Fruit fly (Drosophila melanogaster) Kc167 (cell line): Measurements from ENCODE around the gene CG6908.

Source experiments
- Myc ChIP-seq: fragments of >200 bp; optimal IDR thresholded peaks from 2 replicates; lab custom pipeline; 2017; ENCODE audit warnings: missing external identifiers
- Sin3A ChIP-seq: fragments of >200 bp; optimal IDR thresholded peaks from 2 replicates; lab custom pipeline; 2018; ENCODE audit warnings: missing external identifiers
- h ChIP-seq: fragments of >200 bp; optimal IDR thresholded peaks from 3 replicates; lab custom pipeline; 2018; ENCODE audit warnings: missing external identifiers
- insv ChIP-seq: fragments of >200 bp; optimal IDR thresholded peaks from 3 replicates; lab custom pipeline; 2018; ENCODE audit warnings: missing external identifiers
- psq ChIP-seq: fragments of >200 bp; optimal IDR thresholded peaks from 2 replicates; lab custom pipeline; 2017; ENCODE audit warnings: missing external identifiers
- ttk ChIP-seq: sonication (Bioruptor generic); optimal IDR thresholded peaks from 2 replicates; lab custom pipeline; 2017; ENCODE audit warnings: missing external identifiers

CG6908 gene

dm6 chr3R:11688055-11688454, 1.8 kb downstream of the CG6908 start, which contains the start of gene CG6834:
Gene CG6834, minus strand, starts transcription at chr3R:11688133.
- TF ChIP-seq insv (lab: Kevin White, UChicago), result no peak
- TF ChIP-seq psq (lab: Kevin White, UChicago), result no peak
- TF ChIP-seq Myc (lab: Kevin White, UChicago), result no peak
- no peak for TF ChIP-seq ttk (lab: Kevin White, UChicago)
- TF ChIP-seq h, result no peak
- TF ChIP-seq Sin3A (lab: Kevin White, UChicago), result no peak

- TF ChIP-seq psq (lab: Kevin White, UChicago) (no peak), Sin3A (lab: Kevin White, UChicago) (no peak), h (no peak), insv (lab: Kevin White, UChicago) (no peak), ttk (lab: Kevin White, UChicago) (no peak), Myc (lab: Kevin White, UChicago) (no peak)
These were observed 5.5 kb downstream of the CG6908 start, which contains the start of gene CG6830 for dm6 chr3R:11684316-11684715. Gene CG6830, minus strand, starts transcription at chr3R:11684342.

dm6 chr3R:11683675-11684074, 6.2 kb downstream of the CG6908 start:
- TF ChIP-seq Sin3A (lab: Kevin White, UChicago) (no peak), Myc (lab: Kevin White, UChicago) (no peak), ttk (lab: Kevin White, UChicago) (no peak), insv (lab: Kevin White, UChicago) (no peak), psq (lab: Kevin White, UChicago) (no peak), h (no peak)

- no peak for TF ChIP-seq h
- TF ChIP-seq Myc (lab: Kevin White, UChicago), result no peak
- TF ChIP-seq Sin3A (lab: Kevin White, UChicago), result no peak
- TF ChIP-seq insv (lab: Kevin White, UChicago), result no peak
- no peak for TF ChIP-seq psq (lab: Kevin White, UChicago)
- TF ChIP-seq ttk (lab: Kevin White, UChicago), result no peak
These were observed 10.3 kb downstream of the CG6908 start, which contains the start of the genes Taf12 and Ho for dm6 chr3R:11679513-11679912. Gene Taf12, minus strand, starts transcription at chr3R:11679690. Gene Ho, plus strand, starts transcription at chr3R:11679743.

- no peak for TF ChIP-seq Sin3A (lab: Kevin White, UChicago)
- no peak for TF ChIP-seq h
- no peak for TF ChIP-seq ttk (lab: Kevin White, UChicago)
- TF ChIP-seq insv (lab: Kevin White, UChicago), result no peak
- TF ChIP-seq Myc (lab: Kevin White, UChicago), result no peak
- no peak for TF ChIP-seq psq (lab: Kevin White, UChicago)
These were observed 11.8 kb downstream of the CG6908 start, which contains the start of gene CG18476 for dm6 chr3R:11678016-11678415. Gene CG18476, minus strand, starts transcription at chr3R:11678116.

- TF ChIP-seq insv (lab: Kevin White, UChicago) (no peak), Sin3A (lab: Kevin White, UChicago) (no peak), psq (lab: Kevin White, UChicago) (no peak), Myc (lab: Kevin White, UChicago) (no peak), h (no peak), ttk (lab: Kevin White, UChicago) (no peak)
These were observed 15.7 kb downstream of the CG6908 start, which contains the start of gene CG14715 for dm6 chr3R:11673955-11674663. Gene CG14715, plus strand, starts transcription at chr3R:11674221.

dm6 chr3R:11671784-11672183, 18.1 kb downstream of the CG6908 start:
- TF ChIP-seq psq (lab: Kevin White, UChicago) (no peak), Sin3A (lab: Kevin White, UChicago) (no peak), Myc (lab: Kevin White, UChicago) (no peak), insv (lab: Kevin White, UChicago) (no peak), ttk (lab: Kevin White, UChicago) (no peak), h (no peak)

- TF ChIP-seq Sin3A (lab: Kevin White, UChicago), result no peak
- TF ChIP-seq psq (lab: Kevin White, UChicago), result no peak
- TF ChIP-seq Myc (lab: Kevin White, UChicago), result no peak
- no peak for TF ChIP-seq ttk (lab: Kevin White, UChicago)
- TF ChIP-seq insv (lab: Kevin White, UChicago), result no peak
- no peak for TF ChIP-seq h
These were observed 19.0 kb downstream of the CG6908 start for dm6 chr3R:11670888-11671287.

dm6 chr3R:11669954-11670347, 19.9 kb downstream of the CG6908 start:
- TF ChIP-seq psq (lab: Kevin White, UChicago), result no peak
- TF ChIP-seq ttk (lab: Kevin White, UChicago), result no peak
- no peak for TF ChIP-seq Myc (lab: Kevin White, UChicago)
- TF ChIP-seq Sin3A (lab: Kevin White, UChicago), result no peak
- TF ChIP-seq insv (lab: Kevin White, UChicago), result no peak
- no peak for TF ChIP-seq h

- TF ChIP-seq insv (lab: Kevin White, UChicago) (no peak), Myc (lab: Kevin White, UChicago) (no peak), Sin3A (lab: Kevin White, UChicago) (no peak), h (no peak), psq (lab: Kevin White, UChicago) (no peak), ttk (lab: Kevin White, UChicago) (no peak)
These were observed 20.6 kb downstream of the CG6908 start for dm6 chr3R:11669017-11669953.
